Worm (Caenorhabditis elegans) whole organism, L1 larva: ENCODE results near the gene C48B4.12.

ENCODE experiments used
- C16A3.4 ChIP-seq: fragments of 150-350 bp; optimal IDR thresholded peaks from 2 replicates; lab custom pipeline; 2014; ENCODE audit warnings: missing biosample characterization, missing genetic modification characterization
- F16B12.6 ChIP-seq: fragments of 150-350 bp; optimal IDR thresholded peaks from 2 replicates; lab custom pipeline; 2014; ENCODE audit warnings: missing biosample characterization, missing genetic modification characterization
- aha-1 ChIP-seq: fragments of 150-350 bp; optimal IDR thresholded peaks from 2 replicates; lab custom pipeline; 2014; ENCODE audit warnings: missing biosample characterization, missing genetic modification characterization
- alr-1 ChIP-seq: fragments of 200-800 bp; sonication (Bioruptor generic); optimal IDR thresholded peaks from 2 replicates; lab custom pipeline; 2018; ENCODE audit warnings: borderline replicate concordance, mild to moderate bottlenecking, missing genetic modification characterization, missing compliant biosample characterization
- blmp-1 ChIP-seq: fragments of 150-350 bp; optimal IDR thresholded peaks from 2 replicates; lab custom pipeline; 2014; ENCODE audit warnings: missing biosample characterization, missing genetic modification characterization
- ceh-82 ChIP-seq, 3 experiments: fragments of 150-350 bp in 1 of 3; sonication (generic microtip) in 2 of 3; optimal IDR thresholded peaks; 2 replicates each; lab custom pipeline; 2014 to 2017; ENCODE audit warnings: missing biosample characterization in 3 of 3, missing genetic modification characterization in 3 of 3
- dpl-1 ChIP-seq, 3 experiments: fragments of 150-350 bp in 2 of 3; sonication (generic microtip) in 1 of 3; optimal IDR thresholded peaks; 2 replicates each; lab custom pipeline; 2014 to 2017; ENCODE audit warnings: missing biosample characterization in 3 of 3, missing genetic modification characterization in 3 of 3, missing genetic modification reagents in 3 of 3
- efl-1 ChIP-seq, 4 experiments: fragments of 150-350 bp; optimal IDR thresholded peaks in 3 of 4; peaks in 1 of 4; 1 replicate in 1 of 4; 2 replicates in 3 of 4; lab custom pipeline; 2014; ENCODE audit warnings: missing biosample characterization in 2 of 4, missing genetic modification characterization in 2 of 4, missing genetic modification reagents in 2 of 4
- egl-13 ChIP-seq: sonication (generic microtip); optimal IDR thresholded peaks from 2 replicates; lab custom pipeline; 2016; ENCODE audit warnings: missing genotype, missing genetic modification reagents, missing genetic modification characterization, missing compliant biosample characterization
- egl-27 ChIP-seq, 2 experiments: fragments of 150-350 bp in 1 of 2; sonication (generic microtip); optimal IDR thresholded peaks; 3 replicates each; lab custom pipeline; 2017 to 2018; ENCODE audit warnings: missing biosample characterization in 2 of 2, missing genetic modification characterization in 2 of 2, missing genetic modification reagents in 2 of 2
- elt-2 ChIP-seq: sonication (generic microtip); optimal IDR thresholded peaks from 2 replicates; lab custom pipeline; 2016; ENCODE audit warnings: missing genetic modification characterization, mild to moderate bottlenecking, inconsistent platforms, missing compliant biosample characterization, missing genetic modification reagents
- ets-5 ChIP-seq: fragments of 200-800 bp; sonication (Bioruptor generic); IDR thresholded peaks from 2 replicates; pipeline ENCODE4 v1.3.6; 2022; ENCODE audit warnings: missing genetic modification characterization, missing compliant biosample characterization
- fkh-4 ChIP-seq: sonication (generic microtip); optimal IDR thresholded peaks from 2 replicates; lab custom pipeline; 2016; ENCODE audit warnings: missing compliant biosample characterization, missing genetic modification characterization, borderline replicate concordance
- fkh-8 ChIP-seq: sonication (generic microtip); optimal IDR thresholded peaks from 2 replicates; lab custom pipeline; 2016; ENCODE audit warnings: mild to moderate bottlenecking, missing genetic modification characterization, missing compliant biosample characterization
- fos-1 ChIP-seq: fragments of 150-350 bp; optimal IDR thresholded peaks from 2 replicates; lab custom pipeline; 2014; ENCODE audit warnings: missing biosample characterization, missing genetic modification characterization
- grh-1 ChIP-seq: fragments of 200-800 bp; sonication (Bioruptor generic); IDR thresholded peaks from 2 replicates; pipeline ENCODE4 v1.3.6; 2022; ENCODE audit warnings: missing genetic modification reagents, missing genetic modification characterization, missing compliant biosample characterization
- irx-1 ChIP-seq: sonication (generic microtip); optimal IDR thresholded peaks from 2 replicates; lab custom pipeline; 2016; ENCODE audit warnings: missing genetic modification characterization, missing compliant biosample characterization
- jun-1 ChIP-seq: fragments of 150-350 bp; optimal IDR thresholded peaks from 2 replicates; lab custom pipeline; 2014; ENCODE audit warnings: missing biosample characterization, missing genetic modification reagents, missing genetic modification characterization
- lin-13 ChIP-seq: fragments of 150-350 bp; optimal IDR thresholded peaks from 2 replicates; lab custom pipeline; 2014; ENCODE audit warnings: missing biosample characterization, missing genetic modification reagents, missing genetic modification characterization
- lin-15B ChIP-seq: fragments of 150-350 bp; sonication (generic microtip); optimal IDR thresholded peaks from 3 replicates; lab custom pipeline; 2014; ENCODE audit warnings: missing biosample characterization, missing genetic modification characterization
- lin-35 ChIP-seq, 2 experiments: fragments of 150-350 bp; optimal IDR thresholded peaks; 2 replicates each; lab custom pipeline; 2014; ENCODE audit warnings: missing biosample characterization in 2 of 2, missing genetic modification characterization in 2 of 2, missing genetic modification reagents in 2 of 2
- lsy-2 ChIP-seq, 2 experiments: fragments of 150-350 bp; optimal IDR thresholded peaks; 2 replicates each; lab custom pipeline; 2014; ENCODE audit warnings: missing biosample characterization in 2 of 2, missing genetic modification characterization in 2 of 2
- mab-9 ChIP-seq: fragments of 200-800 bp; sonication (Bioruptor generic); IDR thresholded peaks from 2 replicates; pipeline ENCODE4 v1.3.6; 2022; ENCODE audit warnings: missing genetic modification reagents, missing genetic modification characterization, missing compliant biosample characterization
- mef-2 ChIP-seq: fragments of 150-350 bp; optimal IDR thresholded peaks from 2 replicates; lab custom pipeline; 2014; ENCODE audit warnings: missing biosample characterization, missing genetic modification characterization
- nhr-12 ChIP-seq: sonication (generic microtip); optimal IDR thresholded peaks from 2 replicates; lab custom pipeline; 2017; ENCODE audit warnings: missing biosample characterization, missing genetic modification characterization
- nhr-19 ChIP-seq: fragments of 200-800 bp; sonication (Bioruptor generic); conservative IDR thresholded peaks from 2 replicates; pipeline ENCODE4 v1.3.6; 2022; ENCODE audit warnings: missing genetic modification characterization, missing compliant biosample characterization
- nhr-237 ChIP-seq: fragments of 150-350 bp; optimal IDR thresholded peaks from 2 replicates; lab custom pipeline; 2014; ENCODE audit warnings: missing biosample characterization, missing genetic modification characterization
- nhr-47 ChIP-seq: sonication (generic microtip); optimal IDR thresholded peaks from 2 replicates; lab custom pipeline; 2016; ENCODE audit warnings: mild to moderate bottlenecking, missing genetic modification characterization, moderate library complexity, missing compliant biosample characterization
- nhr-76 ChIP-seq: sonication (generic microtip); optimal IDR thresholded peaks from 2 replicates; lab custom pipeline; 2017; ENCODE audit warnings: missing biosample characterization, missing genetic modification characterization
- pqm-1 ChIP-seq: sonication (generic microtip); optimal IDR thresholded peaks from 3 replicates; lab custom pipeline; 2017; ENCODE audit warnings: missing biosample characterization, missing genetic modification characterization
- rnt-1 ChIP-seq: sonication (generic microtip); optimal IDR thresholded peaks from 2 replicates; lab custom pipeline; 2016; ENCODE audit warnings: mild to moderate bottlenecking, missing genetic modification characterization, moderate library complexity, missing compliant biosample characterization
- snpc-4 ChIP-seq: fragments of 150-350 bp; optimal IDR thresholded peaks from 2 replicates; lab custom pipeline; 2014; ENCODE audit warnings: missing biosample characterization, missing genetic modification characterization
- snu-23 ChIP-seq: sonication (generic microtip); optimal IDR thresholded peaks from 2 replicates; lab custom pipeline; 2016; ENCODE audit warnings: missing genetic modification characterization, missing compliant biosample characterization
- sptf-1 ChIP-seq: fragments of 150-350 bp; optimal IDR thresholded peaks from 2 replicates; lab custom pipeline; 2014; ENCODE audit warnings: missing biosample characterization, missing genetic modification characterization
- tbx-2 ChIP-seq: sonication (generic microtip); optimal IDR thresholded peaks from 2 replicates; lab custom pipeline; 2016; ENCODE audit warnings: missing genetic modification characterization, missing compliant biosample characterization
- unc-30 ChIP-seq: sonication (generic microtip); optimal IDR thresholded peaks from 2 replicates; lab custom pipeline; 2017; ENCODE audit warnings: missing biosample characterization, missing genetic modification characterization
- unc-62 ChIP-seq: fragments of 150-350 bp; optimal IDR thresholded peaks from 2 replicates; lab custom pipeline; 2014; ENCODE audit warnings: missing biosample characterization, missing genetic modification reagents, missing genetic modification characterization
- unc-98 ChIP-seq: fragments of 200-800 bp; sonication (Bioruptor generic); IDR thresholded peaks from 2 replicates; pipeline ENCODE4 v1.3.6; 2022; ENCODE audit warnings: missing genetic modification characterization, missing compliant biosample characterization
- xbp-1 ChIP-seq: sonication (generic microtip); optimal IDR thresholded peaks from 2 replicates; lab custom pipeline; 2016; ENCODE audit warnings: missing genetic modification characterization, missing compliant biosample characterization

Gene C48B4.12

ce11 chrIII:9561158-9561557 lies 36.0 kb upstream of the C48B4.12 start, which contains the start of gene C48B4.8:
TSS of gene C48B4.8 (minus strand) at chrIII:9561258.
- TF ChIP-seq sptf-1 (tag; lab: Kevin White, UChicago) (no peak), grh-1 (no peak)

- TF ChIP-seq blmp-1 (tag; lab: Kevin White, UChicago) (no peak), mef-2 (tag; lab: Kevin White, UChicago) (no peak), nhr-237 (tag; lab: Kevin White, UChicago) (no peak), sptf-1 (tag; lab: Kevin White, UChicago) (no peak), xbp-1 (no peak), fkh-8 (tag; lab: Kevin White, UChicago) (no peak), ceh-82 (tag; optimal IDR thresholded peaks at IDR 0.05; lab: Kevin White, UChicago) (no peak), unc-30 (tag; lab: Kevin White, UChicago) (no peak), nhr-47 (tag; lab: Kevin White, UChicago) (no peak), jun-1 (tag; lab: Kevin White, UChicago) (no peak)
These were observed 33.9 kb upstream of the C48B4.12 start, which contains the start of gene C48B4.9 for ce11 chrIII:9563235-9563634. TSS of gene C48B4.9 (minus strand) at chrIII:9563335.

ce11 chrIII:9564410-9564809 lies 32.7 kb upstream of the C48B4.12 start, which contains the start of gene C48B4.10:
TSS of gene C48B4.10 (minus strand) at chrIII:9564510.
- TF ChIP-seq nhr-76 (tag; lab: Kevin White, UChicago) (no peak), mab-9 (no peak)

- no peak for TF ChIP-seq snpc-4 (tag; lab: Kevin White, UChicago)
- TF ChIP-seq aha-1 (tag; lab: Kevin White, UChicago): no peak
- no peak for TF ChIP-seq unc-98 (GFP tag; lab: Robert Waterston, UW)
- no peak for TF ChIP-seq nhr-19 (GFP tag; lab: Robert Waterston, UW)
These were observed 31.2 kb upstream of the C48B4.12 start, which contains the start of gene C48B4.11 for ce11 chrIII:9565973-9566372. TSS of gene C48B4.11 (minus strand) at chrIII:9566115.

ce11 chrIII:9568451-9568850 lies 28.7 kb upstream of the C48B4.12 start, which contains the start of gene C48B4.13:
TSS of gene C48B4.13 (plus strand) at chrIII:9568751.
- no peak for TF ChIP-seq irx-1 (tag; lab: Kevin White, UChicago)
- TF ChIP-seq tbx-2 (tag; lab: Kevin White, UChicago): no peak
- TF ChIP-seq rnt-1 (tag; lab: Kevin White, UChicago): no peak
- TF ChIP-seq lin-13 (GFP tag; lab: Kevin White, UChicago): no peak
- no peak for TF ChIP-seq egl-13 (tag; lab: Kevin White, UChicago)
- TF ChIP-seq unc-30 (tag; lab: Kevin White, UChicago): no peak
- TF ChIP-seq alr-1: no peak
- TF ChIP-seq fos-1 (tag; lab: Kevin White, UChicago): no peak

ce11 chrIII:9570869-9571268 lies 26.3 kb upstream of the C48B4.12 start:
- TF ChIP-seq jun-1 (tag; lab: Kevin White, UChicago) (no peak), fkh-4 (tag; lab: Kevin White, UChicago) (no peak), C16A3.4 (no peak), elt-2 (tag; lab: Kevin White, UChicago) (no peak), lsy-2 (tag; optimal IDR thresholded peaks at IDR 0.05; lab: Kevin White, UChicago) (peak in 1 of 2 experiments; percentile 59), lin-15B (peak; percentile 9), nhr-12 (no peak), unc-62 (GFP tag; lab: Kevin White, UChicago) (no peak), xbp-1 (peak; percentile 78), nhr-19 (GFP tag; lab: Robert Waterston, UW) (no peak; the same call in 1 of the 2 replicates), F16B12.6 (no peak), pqm-1 (tag; lab: Kevin White, UChicago) (no peak), aha-1 (tag; lab: Kevin White, UChicago) (no peak), lin-35 (GFP tag; optimal IDR thresholded peaks at IDR 0.05; lab: Kevin White, UChicago) (peak; percentile 59 to 81), snu-23 (GFP tag; lab: Kevin White, UChicago) (no peak), ets-5 (GFP tag; lab: Robert Waterston, UW) (no peak), snpc-4 (tag; lab: Kevin White, UChicago) (no peak), egl-27 (tag; optimal IDR thresholded peaks at IDR 0.05; lab: Kevin White, UChicago) (no peak), efl-1 (optimal IDR thresholded peaks at IDR 0.05; lab: Kevin White, UChicago) (peak in 1 of 2 experiments; percentile 81), efl-1 (GFP tag; optimal IDR thresholded peaks at IDR 0.05 in 1 of 2; lab: Kevin White, UChicago) (peak; percentile 84 to 98), mab-9 (no peak), tbx-2 (tag; lab: Kevin White, UChicago) (peak; percentile 3), dpl-1 (GFP tag; optimal IDR thresholded peaks at IDR 0.05; lab: Kevin White, UChicago) (peak; percentile 66 to 77 (median 75)), irx-1 (tag; lab: Kevin White, UChicago) (no peak)
